Worm (Caenorhabditis elegans) whole organism, L1 larva: Measurements from ENCODE around the gene F28F9.2.

Source experiments
- Y116A8C.19 ChIP-seq: sonication (generic microtip); optimal IDR thresholded peaks from 2 replicates; lab custom pipeline; 2016; ENCODE audit warnings: missing compliant biosample characterization, missing genetic modification characterization, borderline replicate concordance
- alr-1 ChIP-seq: fragments of 200-800 bp; sonication (Bioruptor generic); optimal IDR thresholded peaks from 2 replicates; lab custom pipeline; 2018; ENCODE audit warnings: borderline replicate concordance, mild to moderate bottlenecking, missing genetic modification characterization, missing compliant biosample characterization
- blmp-1 ChIP-seq: fragments of 150-350 bp; optimal IDR thresholded peaks from 2 replicates; lab custom pipeline; 2014; ENCODE audit warnings: missing biosample characterization, missing genetic modification characterization
- ces-1 ChIP-seq: fragments of 150-350 bp; optimal IDR thresholded peaks from 2 replicates; lab custom pipeline; 2014; ENCODE audit warnings: missing biosample characterization, missing genetic modification reagents, missing genetic modification characterization
- efl-1 ChIP-seq, 4 experiments: fragments of 150-350 bp; optimal IDR thresholded peaks in 3 of 4; peaks in 1 of 4; 1 replicate in 1 of 4; 2 replicates in 3 of 4; lab custom pipeline; 2014; ENCODE audit warnings: missing biosample characterization in 2 of 4, missing genetic modification characterization in 2 of 4, missing genetic modification reagents in 2 of 4
- efl-3 ChIP-seq: fragments of 200-800 bp; sonication (Bioruptor generic); optimal IDR thresholded peaks from 2 replicates; lab custom pipeline; 2018; ENCODE audit warnings: mild to moderate bottlenecking, missing genetic modification characterization, missing compliant biosample characterization
- egl-27 ChIP-seq, 2 experiments: fragments of 150-350 bp in 1 of 2; sonication (generic microtip); optimal IDR thresholded peaks; 3 replicates each; lab custom pipeline; 2017 to 2018; ENCODE audit warnings: missing biosample characterization in 2 of 2, missing genetic modification characterization in 2 of 2, missing genetic modification reagents in 2 of 2
- elt-3 ChIP-seq, 6 experiments: fragments of 150-350 bp in 1 of 6; sonication (generic microtip); optimal IDR thresholded peaks; 2 replicates each; lab custom pipeline; 2017 to 2018; ENCODE audit warnings: missing biosample characterization in 6 of 6, missing genetic modification characterization in 6 of 6, inconsistent platforms in 1 of 6
- ets-5 ChIP-seq: fragments of 200-800 bp; sonication (Bioruptor generic); IDR thresholded peaks from 2 replicates; pipeline ENCODE4 v1.3.6; 2022; ENCODE audit warnings: missing genetic modification characterization, missing compliant biosample characterization
- fos-1 ChIP-seq: fragments of 150-350 bp; optimal IDR thresholded peaks from 2 replicates; lab custom pipeline; 2014; ENCODE audit warnings: missing biosample characterization, missing genetic modification characterization
- grh-1 ChIP-seq: fragments of 200-800 bp; sonication (Bioruptor generic); IDR thresholded peaks from 2 replicates; pipeline ENCODE4 v1.3.6; 2022; ENCODE audit warnings: missing genetic modification reagents, missing genetic modification characterization, missing compliant biosample characterization
- hlh-17 ChIP-seq: fragments of 200-800 bp; sonication (Bioruptor generic); optimal IDR thresholded peaks from 2 replicates; lab custom pipeline; 2018; ENCODE audit warnings: missing genetic modification characterization, mild to moderate bottlenecking, missing compliant biosample characterization, moderate library complexity, borderline replicate concordance
- hlh-4 ChIP-seq: sonication (generic microtip); optimal IDR thresholded peaks from 2 replicates; lab custom pipeline; 2016; ENCODE audit warnings: mild to moderate bottlenecking, missing genetic modification characterization, missing compliant biosample characterization
- hpl-2 ChIP-seq: fragments of 150-350 bp; optimal IDR thresholded peaks from 2 replicates; lab custom pipeline; 2014; ENCODE audit warnings: missing biosample characterization, missing genetic modification reagents, missing genetic modification characterization
- irx-1 ChIP-seq: sonication (generic microtip); optimal IDR thresholded peaks from 2 replicates; lab custom pipeline; 2016; ENCODE audit warnings: missing genetic modification characterization, missing compliant biosample characterization
- isw-1 ChIP-seq: fragments of 200-800 bp; sonication (Bioruptor generic); IDR thresholded peaks from 2 replicates; pipeline ENCODE4 v1.3.6; 2022; ENCODE audit warnings: missing genetic modification characterization, missing compliant biosample characterization
- jun-1 ChIP-seq: fragments of 150-350 bp; optimal IDR thresholded peaks from 2 replicates; lab custom pipeline; 2014; ENCODE audit warnings: missing biosample characterization, missing genetic modification reagents, missing genetic modification characterization
- lin-15B ChIP-seq: fragments of 150-350 bp; sonication (generic microtip); optimal IDR thresholded peaks from 3 replicates; lab custom pipeline; 2014; ENCODE audit warnings: missing biosample characterization, missing genetic modification characterization
- lin-39 ChIP-seq: fragments of 150-350 bp; optimal IDR thresholded peaks from 2 replicates; lab custom pipeline; 2014; ENCODE audit warnings: missing biosample characterization, missing genetic modification reagents, missing genetic modification characterization
- lsy-2 ChIP-seq, 2 experiments: fragments of 150-350 bp; optimal IDR thresholded peaks; 2 replicates each; lab custom pipeline; 2014; ENCODE audit warnings: missing biosample characterization in 2 of 2, missing genetic modification characterization in 2 of 2
- mdl-1 ChIP-seq, 2 experiments: fragments of 150-350 bp; optimal IDR thresholded peaks; 2 replicates each; lab custom pipeline; 2014 to 2017; ENCODE audit warnings: missing biosample characterization in 2 of 2, missing genetic modification characterization in 2 of 2, inconsistent platforms in 1 of 2
- mef-2 ChIP-seq: fragments of 150-350 bp; optimal IDR thresholded peaks from 2 replicates; lab custom pipeline; 2014; ENCODE audit warnings: missing biosample characterization, missing genetic modification characterization
- mep-1 ChIP-seq: fragments of 150-350 bp; optimal IDR thresholded peaks from 2 replicates; lab custom pipeline; 2014; ENCODE audit warnings: missing biosample characterization, missing genetic modification characterization
- nhr-12 ChIP-seq: sonication (generic microtip); optimal IDR thresholded peaks from 2 replicates; lab custom pipeline; 2017; ENCODE audit warnings: missing biosample characterization, missing genetic modification characterization
- nhr-28 ChIP-seq: fragments of 150-350 bp; optimal IDR thresholded peaks from 2 replicates; lab custom pipeline; 2014; ENCODE audit warnings: missing biosample characterization, missing genetic modification characterization
- nhr-71 ChIP-seq: sonication (generic microtip); optimal IDR thresholded peaks from 2 replicates; lab custom pipeline; 2016; ENCODE audit warnings: mild to moderate bottlenecking, missing genetic modification characterization, moderate library complexity, missing compliant biosample characterization
- nhr-90 ChIP-seq: sonication (generic microtip); optimal IDR thresholded peaks from 2 replicates; lab custom pipeline; 2016; ENCODE audit warnings: mild to moderate bottlenecking, missing genetic modification characterization, missing compliant biosample characterization; ENCODE audit not compliant: poor library complexity
- pag-3 ChIP-seq: sonication (generic microtip); optimal IDR thresholded peaks from 2 replicates; lab custom pipeline; 2017; ENCODE audit warnings: missing genetic modification characterization, mild to moderate bottlenecking, missing compliant biosample characterization, antibody characterized with exemption, borderline replicate concordance; ENCODE audit not compliant: insufficient read depth
- pax-3 ChIP-seq: fragments of 200-800 bp; sonication (Bioruptor generic); optimal IDR thresholded peaks from 2 replicates; lab custom pipeline; 2018; ENCODE audit warnings: mild to moderate bottlenecking, missing genetic modification characterization, moderate library complexity, missing compliant biosample characterization
- pqm-1 ChIP-seq: sonication (generic microtip); optimal IDR thresholded peaks from 3 replicates; lab custom pipeline; 2017; ENCODE audit warnings: missing biosample characterization, missing genetic modification characterization
- rnt-1 ChIP-seq: sonication (generic microtip); optimal IDR thresholded peaks from 2 replicates; lab custom pipeline; 2016; ENCODE audit warnings: mild to moderate bottlenecking, missing genetic modification characterization, moderate library complexity, missing compliant biosample characterization
- sox-4 ChIP-seq: sonication (generic microtip); optimal IDR thresholded peaks from 2 replicates; lab custom pipeline; 2016; ENCODE audit warnings: missing genetic modification characterization, missing compliant biosample characterization
- tlp-1 ChIP-seq: fragments of 150-350 bp; optimal IDR thresholded peaks from 2 replicates; lab custom pipeline; 2014; ENCODE audit warnings: missing biosample characterization, missing genetic modification characterization
- unc-62 ChIP-seq: fragments of 150-350 bp; optimal IDR thresholded peaks from 2 replicates; lab custom pipeline; 2014; ENCODE audit warnings: missing biosample characterization, missing genetic modification reagents, missing genetic modification characterization
- unc-86 ChIP-seq: sonication (generic microtip); optimal IDR thresholded peaks from 2 replicates; lab custom pipeline; 2016; ENCODE audit warnings: missing genetic modification characterization, missing compliant biosample characterization
- xbp-1 ChIP-seq: sonication (generic microtip); optimal IDR thresholded peaks from 2 replicates; lab custom pipeline; 2016; ENCODE audit warnings: missing genetic modification characterization, missing compliant biosample characterization

The F28F9.2 gene

DNA sequence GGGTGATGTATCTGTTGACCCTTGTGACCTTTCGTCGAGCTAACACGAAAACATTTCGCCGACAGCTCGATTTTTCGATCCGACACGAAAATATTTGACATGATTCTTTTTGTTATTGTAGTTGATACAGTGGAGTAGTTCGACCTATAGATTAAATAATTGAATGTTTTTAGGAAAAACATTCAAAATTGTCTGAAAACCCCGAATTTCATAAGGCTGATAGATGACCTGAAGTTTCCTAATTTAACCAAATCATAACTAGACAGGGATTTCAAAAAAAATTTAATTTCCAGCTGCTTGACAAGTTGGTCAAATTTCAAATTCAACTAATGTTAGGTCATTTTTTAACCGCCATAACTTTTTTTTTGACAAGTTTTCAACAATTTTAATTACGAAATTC, 4.5 kb upstream of the F28F9.2 start, which contains the start of gene cal-3:
cal-3 (minus strand) TSS at position 101 of the 400 bp plus-strand sequence.
- TF ChIP-seq efl-1 (optimal IDR thresholded peaks at IDR 0.05; lab: Kevin White, UChicago) (no peak), efl-1 (GFP tag; optimal IDR thresholded peaks at IDR 0.05 in 1 of 2; lab: Kevin White, UChicago) (peak in 1 of 2 experiments; percentile 19), nhr-12 (tag; lab: Kevin White, UChicago) (no peak)

DNA sequence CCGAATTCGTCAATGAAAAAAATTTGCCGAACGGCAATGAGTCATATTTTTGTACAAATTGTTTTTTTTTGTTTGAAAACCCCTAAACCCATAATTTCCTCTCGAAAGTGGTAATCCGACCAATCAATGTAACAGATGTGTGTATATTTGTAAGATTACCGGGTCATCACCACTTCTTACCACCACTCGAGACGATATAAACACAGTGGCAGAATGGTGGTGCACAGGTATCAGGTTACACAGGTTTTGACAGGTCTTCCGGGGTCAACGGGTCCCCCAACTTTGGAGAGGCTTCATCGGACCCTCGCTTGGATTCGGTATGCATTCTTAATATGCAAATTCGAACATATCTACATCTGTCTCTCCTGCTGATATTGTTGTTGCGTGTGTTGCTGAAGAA, 833 bp upstream of the F28F9.2 start:
- TF ChIP-seq lin-39 (tag; lab: Kevin White, UChicago), result no peak
- TF ChIP-seq nhr-71 (tag; lab: Kevin White, UChicago), result no peak

DNA sequence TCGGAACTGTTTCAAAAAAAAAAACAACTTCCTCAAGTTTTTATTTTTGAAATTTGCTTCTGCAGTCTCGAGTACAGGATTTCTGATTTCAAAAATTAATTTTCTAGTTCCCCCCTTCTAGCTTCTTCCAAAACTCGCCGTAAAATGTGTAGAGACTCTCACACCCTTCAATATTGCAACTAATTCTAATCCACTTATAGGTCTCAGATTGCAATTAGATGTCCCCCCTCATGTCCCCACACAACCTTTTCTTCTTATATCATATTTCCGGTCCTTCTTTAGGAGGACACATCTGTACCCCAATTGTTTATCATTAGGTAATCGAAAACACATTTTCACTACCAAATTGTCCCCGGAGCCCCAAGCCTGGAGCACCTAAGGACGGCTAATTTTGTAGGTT, 960 bp downstream of the F28F9.2 start:
- TF ChIP-seq pax-3 (tag; lab: Kevin White, UChicago) (no peak), sox-4 (tag; lab: Kevin White, UChicago) (no peak), unc-62 (no peak), lsy-2 (tag; optimal IDR thresholded peaks at IDR 0.05; lab: Kevin White, UChicago) (no peak), pqm-1 (tag; lab: Kevin White, UChicago) (no peak), tlp-1 (tag; lab: Kevin White, UChicago) (no peak), alr-1 (tag; lab: Kevin White, UChicago) (no peak), ces-1 (GFP tag; lab: Kevin White, UChicago) (no peak), pag-3 (no peak), isw-1 (GFP tag; lab: Robert Waterston, UW) (no peak), efl-3 (GFP tag; lab: Kevin White, UChicago) (no peak), mef-2 (tag; lab: Kevin White, UChicago) (no peak), nhr-90 (tag; lab: Kevin White, UChicago) (no peak), rnt-1 (tag; lab: Kevin White, UChicago) (no peak), mdl-1 (tag; optimal IDR thresholded peaks at IDR 0.05; lab: Kevin White, UChicago) (no peak), hlh-17 (GFP tag; lab: Kevin White, UChicago) (no peak), irx-1 (tag; lab: Kevin White, UChicago) (no peak), nhr-28 (tag; lab: Kevin White, UChicago) (no peak), blmp-1 (no peak)

DNA sequence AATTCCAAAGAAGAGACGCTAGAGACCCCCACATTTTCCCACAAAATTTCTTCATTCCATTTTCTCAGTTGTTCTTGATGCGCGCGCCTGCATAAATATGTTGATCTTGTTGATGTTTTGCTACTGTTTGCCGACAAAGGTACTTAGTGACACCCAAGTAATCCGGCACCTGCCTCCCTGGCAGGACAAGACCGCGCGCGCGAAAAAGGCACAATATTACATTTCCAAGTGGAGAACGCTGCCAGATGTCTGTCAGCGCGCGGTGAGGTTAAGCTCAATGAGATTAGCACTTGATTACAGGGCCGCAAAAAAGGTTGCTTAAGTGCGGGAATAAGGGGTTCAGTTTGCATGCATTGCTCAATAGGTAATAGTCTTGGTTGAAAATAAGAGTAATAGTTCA, 2.1 kb downstream of the F28F9.2 start:
- TF ChIP-seq jun-1 (tag; lab: Kevin White, UChicago) (no peak), mep-1 (no peak), hpl-2 (GFP tag; lab: Kevin White, UChicago) (no peak), lin-15B (tag; lab: Kevin White, UChicago) (no peak), elt-3 (tag; optimal IDR thresholded peaks at IDR 0.05; lab: Kevin White, UChicago) (no peak), grh-1 (GFP tag; lab: Robert Waterston, UW) (no peak), Y116A8C.19 (tag; lab: Kevin White, UChicago) (no peak), fos-1 (tag; lab: Kevin White, UChicago) (no peak), unc-62 (no peak), blmp-1 (no peak), xbp-1 (tag; lab: Kevin White, UChicago) (no peak), unc-86 (tag; lab: Kevin White, UChicago) (no peak), ets-5 (GFP tag; lab: Robert Waterston, UW) (no peak), egl-27 (tag; optimal IDR thresholded peaks at IDR 0.05; lab: Kevin White, UChicago) (no peak), hlh-4 (no peak)
